Worm (Caenorhabditis elegans): ENCODE results near the gene K10H10.10.

ce11 chrII:14507563-14507962 is at the start of gene K10H10.10, which contains the start of gene K10H10.7:
- TF ChIP-seq lin-39 (tag; optimal IDR thresholded peaks at IDR 0.05) (no peak), ceh-32 (tag; optimal IDR thresholded peaks at IDR 0.05; ENCODE audit: poor library complexity) (no peak), nhr-6 (tag; optimal IDR thresholded peaks at IDR 0.05) (no peak), ama-1 (optimal IDR thresholded peaks at IDR 0.05) (no peak), R02D3.7 (tag; optimal IDR thresholded peaks at IDR 0.05) (no peak)
